Worm (Caenorhabditis elegans) whole organism, early embryonic: ENCODE results near the gene clec-202.

ENCODE experiments used
- B0310.2 ChIP-seq: sonication (generic microtip); optimal IDR thresholded peaks from 2 replicates; lab custom pipeline; 2016; ENCODE audit warnings: mild to moderate bottlenecking, missing genetic modification characterization, missing compliant biosample characterization
- ama-1 ChIP-seq: fragments of 150-350 bp; optimal IDR thresholded peaks from 2 replicates; lab custom pipeline; 2014
- ceh-36 ChIP-seq: sonication (generic microtip); optimal IDR thresholded peaks from 2 replicates; lab custom pipeline; 2016; ENCODE audit warnings: missing genetic modification characterization, inconsistent platforms, missing compliant biosample characterization
- ets-7 ChIP-seq: sonication (generic microtip); optimal IDR thresholded peaks from 2 replicates; lab custom pipeline; 2016; ENCODE audit warnings: missing genotype, missing genetic modification characterization, missing compliant biosample characterization
- flt-1 ChIP-seq: fragments of 200-800 bp; sonication (Bioruptor generic); IDR thresholded peaks from 2 replicates; pipeline ENCODE4 v1.3.6; 2022; ENCODE audit warnings: missing genetic modification characterization, missing compliant biosample characterization
- hmbx-1 ChIP-seq: sonication (generic microtip); optimal IDR thresholded peaks from 2 replicates; lab custom pipeline; 2016; ENCODE audit warnings: mild to moderate bottlenecking, missing genetic modification characterization, missing compliant biosample characterization
- hmg-4 ChIP-seq: fragments of 200-800 bp; sonication (Bioruptor generic); optimal IDR thresholded peaks from 2 replicates; lab custom pipeline; 2018; ENCODE audit warnings: mild to moderate bottlenecking, missing genetic modification characterization, missing compliant biosample characterization
- hnd-1 ChIP-seq: sonication (generic microtip); optimal IDR thresholded peaks from 2 replicates; lab custom pipeline; 2016; ENCODE audit warnings: missing genetic modification characterization, missing compliant biosample characterization
- pes-1 ChIP-seq: fragments of 200-800 bp; sonication (Bioruptor generic); IDR thresholded peaks from 2 replicates; pipeline ENCODE4 v1.3.6; 2022; ENCODE audit warnings: missing genetic modification reagents, missing genetic modification characterization, missing compliant biosample characterization
- scrt-1 ChIP-seq: fragments of 200-800 bp; sonication (Bioruptor generic); IDR thresholded peaks from 2 replicates; pipeline ENCODE4 v1.3.6; 2022; ENCODE audit warnings: missing genetic modification characterization, missing compliant biosample characterization
- sea-1 ChIP-seq: fragments of 200-800 bp; sonication (Bioruptor generic); conservative IDR thresholded peaks from 2 replicates; pipeline ENCODE4 v1.3.6; 2022; ENCODE audit warnings: missing genetic modification characterization, missing compliant biosample characterization
- tbx-11 ChIP-seq: fragments of 200-800 bp; sonication (Bioruptor generic); IDR thresholded peaks from 2 replicates; pipeline ENCODE4 v1.3.6; 2022; ENCODE audit warnings: missing genetic modification characterization, missing compliant biosample characterization
- tbx-37 ChIP-seq: fragments of 200-800 bp; sonication (Bioruptor generic); conservative IDR thresholded peaks from 2 replicates; pipeline ENCODE4 v1.3.6; 2022; ENCODE audit warnings: missing genetic modification reagents, missing genetic modification characterization, missing compliant biosample characterization
- tra-4 ChIP-seq: sonication (generic microtip); optimal IDR thresholded peaks from 2 replicates; lab custom pipeline; 2017; ENCODE audit warnings: missing genetic modification characterization, missing compliant biosample characterization

DNA sequence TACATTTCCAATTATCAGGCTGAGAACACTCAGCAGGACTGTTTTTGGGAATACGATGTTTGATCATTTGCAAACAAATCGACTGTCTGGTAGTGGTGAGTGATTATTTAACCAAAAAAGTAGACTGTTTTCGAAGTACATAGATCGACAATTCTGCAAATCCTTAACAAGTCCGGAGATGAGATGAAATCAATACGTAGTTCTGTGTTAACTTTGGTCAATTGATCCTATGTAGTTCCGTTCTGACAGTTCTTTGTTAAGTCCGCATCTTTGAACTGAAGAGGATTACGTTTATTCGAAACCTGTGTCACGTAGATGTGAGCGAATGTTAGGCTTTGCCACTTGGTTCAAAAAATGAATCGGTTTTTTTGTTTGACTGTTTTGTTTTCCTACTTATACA is 9.7 kb upstream of the clec-202 start, which contains the start of gene clec-199:
- no peak for TF ChIP-seq flt-1
- TF ChIP-seq ama-1, result no peak
- no peak for TF ChIP-seq scrt-1 (GFP tag; lab: Robert Waterston, UW)
- no peak for TF ChIP-seq tbx-37 (GFP tag; lab: Robert Waterston, UW)
- no peak for TF ChIP-seq ets-7 (tag; lab: Kevin White, UChicago)
- no peak for TF ChIP-seq hmg-4 (GFP tag; lab: Kevin White, UChicago)
- TF ChIP-seq B0310.2 (tag; lab: Kevin White, UChicago), result no peak
- no peak for TF ChIP-seq ceh-36
- no peak for TF ChIP-seq pes-1 (GFP tag; lab: Robert Waterston, UW)
- TF ChIP-seq tbx-11 (GFP tag; lab: Robert Waterston, UW), result no peak
- no peak for TF ChIP-seq sea-1 (GFP tag; lab: Robert Waterston, UW)
- no peak for TF ChIP-seq tra-4
- no peak for TF ChIP-seq hmbx-1 (tag; lab: Kevin White, UChicago)
- TF ChIP-seq hnd-1 (tag; lab: Kevin White, UChicago), result no peak
